Fruit fly (Drosophila melanogaster) whole organism, embryonic: ENCODE data around the gene CG13252.

ENCODE experiments used
- C15 ChIP-seq: fragments of 200-800 bp; sonication (Bioruptor generic); IDR thresholded peaks from 3 replicates; pipeline ENCODE4 v1.3.6; 2022; ENCODE audit warnings: missing biosample characterization, missing genetic modification characterization
- CG11504 ChIP-seq: fragments of 200-800 bp; sonication (Bioruptor generic); optimal IDR thresholded peaks from 3 replicates; lab custom pipeline; 2019; ENCODE audit warnings: missing biosample characterization, mild to moderate bottlenecking, missing genetic modification characterization, moderate library complexity
- CG12071 ChIP-seq: fragments of 200-800 bp; sonication (Bioruptor generic); optimal IDR thresholded peaks from 3 replicates; lab custom pipeline; 2018; ENCODE audit warnings: missing biosample characterization, mild to moderate bottlenecking, missing genetic modification characterization
- CG12219 ChIP-seq: fragments of 200-800 bp; sonication (Bioruptor generic); optimal IDR thresholded peaks from 3 replicates; lab custom pipeline; 2018; ENCODE audit warnings: missing biosample characterization, mild to moderate bottlenecking, missing genetic modification characterization
- CG14441 ChIP-seq: fragments of 200-800 bp; sonication (Bioruptor generic); IDR thresholded peaks from 2 replicates; pipeline ENCODE4 v1.3.6; 2022; ENCODE audit warnings: missing biosample characterization, missing genetic modification characterization
- CG17912 ChIP-seq: fragments of 200-800 bp; sonication (Bioruptor generic); optimal IDR thresholded peaks from 2 replicates; lab custom pipeline; 2018; ENCODE audit warnings: missing biosample characterization, mild to moderate bottlenecking, missing genetic modification characterization
- CG18599 ChIP-seq: fragments of 200-800 bp; sonication (Bioruptor generic); optimal IDR thresholded peaks from 3 replicates; lab custom pipeline; 2017; ENCODE audit warnings: missing biosample characterization, missing genetic modification characterization, mild to moderate bottlenecking, moderate library complexity, missing genetic modification reagents
- CG3407 ChIP-seq: fragments of 200-800 bp; sonication (Bioruptor generic); optimal IDR thresholded peaks from 2 replicates; lab custom pipeline; 2018; ENCODE audit warnings: missing biosample characterization, mild to moderate bottlenecking, missing genetic modification characterization
- CG4282 ChIP-seq: fragments of 200-800 bp; sonication (Bioruptor generic); optimal IDR thresholded peaks from 2 replicates; lab custom pipeline; 2016; ENCODE audit warnings: missing biosample characterization, missing genetic modification characterization
- CG4730 ChIP-seq: fragments of 200-800 bp; sonication (Bioruptor generic); IDR thresholded peaks from 2 replicates; pipeline ENCODE4 v1.3.6; 2022; ENCODE audit warnings: missing biosample characterization, missing genetic modification characterization
- CG5180 ChIP-seq: fragments of 200-800 bp; sonication (Bioruptor generic); optimal IDR thresholded peaks from 3 replicates; lab custom pipeline; 2017; ENCODE audit warnings: missing biosample characterization, missing genetic modification characterization, mild to moderate bottlenecking, moderate library complexity, missing genetic modification reagents
- CG9215 ChIP-seq: fragments of 200-800 bp; sonication (Bioruptor generic); IDR thresholded peaks from 2 replicates; pipeline ENCODE4 v1.3.6; 2022; ENCODE audit warnings: missing biosample characterization, missing genetic modification characterization
- CG9609 ChIP-seq: fragments of 200-800 bp; sonication (Bioruptor generic); optimal IDR thresholded peaks from 3 replicates; lab custom pipeline; 2016; ENCODE audit warnings: missing biosample characterization, missing genetic modification characterization
- CG9932 ChIP-seq: fragments of 200-800 bp; sonication (Bioruptor generic); IDR thresholded peaks from 2 replicates; pipeline ENCODE4 v1.3.6; 2022; ENCODE audit warnings: missing biosample characterization, missing genetic modification characterization
- Deaf1 ChIP-seq: fragments of 200-800 bp; optimal IDR thresholded peaks from 3 replicates; lab custom pipeline; 2019; ENCODE audit warnings: missing biosample characterization, mild to moderate bottlenecking, missing genetic modification characterization, moderate library complexity
- Dll ChIP-seq: fragments of 200-800 bp; sonication (Bioruptor generic); IDR thresholded peaks from 4 replicates; pipeline ENCODE4 v1.3.6; 2022; ENCODE audit warnings: missing biosample characterization, missing genetic modification characterization; ENCODE audit not compliant: partially characterized antibody
- Dp ChIP-seq: fragments of 200-800 bp; sonication (Bioruptor generic); optimal IDR thresholded peaks from 2 replicates; lab custom pipeline; 2018; ENCODE audit warnings: missing biosample characterization, mild to moderate bottlenecking, missing genetic modification characterization, moderate library complexity
- HmgZ ChIP-seq: fragments of 200-800 bp; sonication (Bioruptor generic); optimal IDR thresholded peaks from 2 replicates; lab custom pipeline; 2018; ENCODE audit warnings: missing biosample characterization, mild to moderate bottlenecking, missing genetic modification characterization
- Hr39 ChIP-seq: fragments of >200 bp; optimal IDR thresholded peaks from 2 replicates; lab custom pipeline; 2017
- Hsf ChIP-seq: fragments of 200-800 bp; sonication (Bioruptor generic); optimal IDR thresholded peaks from 3 replicates; lab custom pipeline; 2016; ENCODE audit warnings: missing biosample characterization, missing genetic modification characterization
- Nf-YC ChIP-seq: fragments of 200-800 bp; optimal IDR thresholded peaks from 3 replicates; lab custom pipeline; 2019; ENCODE audit warnings: missing biosample characterization, mild to moderate bottlenecking, missing genetic modification characterization, moderate library complexity
- Rx ChIP-seq: fragments of 200-800 bp; sonication (Bioruptor generic); IDR thresholded peaks from 2 replicates; pipeline ENCODE4 v1.3.6; 2022; ENCODE audit warnings: missing biosample characterization, missing genetic modification characterization
- Scr ChIP-seq: fragments of 200-800 bp; sonication (Bioruptor generic); IDR thresholded peaks from 2 replicates; pipeline ENCODE4 v1.3.6; 2022; ENCODE audit warnings: missing biosample characterization, missing genetic modification characterization; ENCODE audit not compliant: partially characterized antibody
- Sry-δ ChIP-seq: fragments of 200-800 bp; sonication (Bioruptor generic); optimal IDR thresholded peaks from 2 replicates; lab custom pipeline; 2016; ENCODE audit warnings: missing biosample characterization, missing genetic modification characterization
- Vsx1 ChIP-seq: fragments of 200-800 bp; sonication (Bioruptor generic); optimal IDR thresholded peaks from 2 replicates; lab custom pipeline; 2017; ENCODE audit warnings: missing biosample characterization, mild to moderate bottlenecking, missing genetic modification characterization, missing genetic modification reagents
- ac ChIP-seq: fragments of 200-800 bp; sonication (Bioruptor generic); optimal IDR thresholded peaks from 3 replicates; lab custom pipeline; 2017; ENCODE audit warnings: missing biosample characterization, mild to moderate bottlenecking, missing genetic modification characterization
- bcd ChIP-seq: fragments of 200-800 bp; sonication (Bioruptor generic); optimal IDR thresholded peaks from 2 replicates; lab custom pipeline; 2017; ENCODE audit warnings: missing biosample characterization, mild to moderate bottlenecking, missing genetic modification characterization
- cad ChIP-seq: fragments of >200 bp; optimal IDR thresholded peaks from 2 replicates; lab custom pipeline; 2017; ENCODE audit warnings: missing biosample characterization, missing genetic modification characterization
- corto ChIP-seq: fragments of 200-800 bp; sonication (Bioruptor generic); optimal IDR thresholded peaks from 2 replicates; lab custom pipeline; 2016; ENCODE audit warnings: missing biosample characterization, mild to moderate bottlenecking, missing genetic modification characterization, moderate library complexity
- crc ChIP-seq: fragments of 200-800 bp; sonication (Bioruptor generic); optimal IDR thresholded peaks from 2 replicates; lab custom pipeline; 2016; ENCODE audit warnings: missing biosample characterization, missing genetic modification characterization
- dan ChIP-seq: fragments of 200-800 bp; sonication (Bioruptor generic); IDR thresholded peaks from 2 replicates; pipeline ENCODE4 v1.3.6; 2022; ENCODE audit warnings: missing biosample characterization, missing genetic modification characterization
- esg ChIP-seq: fragments of 200-800 bp; sonication (Bioruptor generic); conservative IDR thresholded peaks from 2 replicates; pipeline ENCODE4 v1.3.6; 2022; ENCODE audit warnings: missing biosample characterization, missing genetic modification characterization
- eve ChIP-seq, 2 experiments: fragments of >200 bp; optimal IDR thresholded peaks; 2 replicates each; lab custom pipeline; 2017; ENCODE audit warnings: missing biosample characterization in 2 of 2, missing genetic modification characterization in 2 of 2
- ewg ChIP-seq: fragments of 200-800 bp; sonication (Bioruptor generic); optimal IDR thresholded peaks from 3 replicates; lab custom pipeline; 2017; ENCODE audit warnings: mild to moderate bottlenecking, missing biosample characterization, missing genetic modification reagents, missing genetic modification characterization
- exex ChIP-seq: fragments of 200-800 bp; sonication (Bioruptor generic); optimal IDR thresholded peaks from 4 replicates; lab custom pipeline; 2018; ENCODE audit warnings: missing biosample characterization, mild to moderate bottlenecking, missing genetic modification characterization, moderate library complexity
- eyg ChIP-seq: fragments of 200-800 bp; sonication (Bioruptor generic); optimal IDR thresholded peaks from 3 replicates; lab custom pipeline; 2016; ENCODE audit warnings: missing biosample characterization, missing genetic modification characterization
- fu2 ChIP-seq: fragments of 200-800 bp; sonication (Bioruptor generic); optimal IDR thresholded peaks from 2 replicates; lab custom pipeline; 2016; ENCODE audit warnings: missing biosample characterization, missing genetic modification characterization
- gem ChIP-seq: fragments of 200-800 bp; sonication (Bioruptor generic); optimal IDR thresholded peaks from 2 replicates; lab custom pipeline; 2019; ENCODE audit warnings: missing biosample characterization, mild to moderate bottlenecking, missing genetic modification characterization, moderate library complexity
- gt ChIP-seq: fragments of 200-800 bp; sonication (Bioruptor generic); IDR thresholded peaks from 2 replicates; pipeline ENCODE4 v1.3.6; 2022; ENCODE audit warnings: missing biosample characterization, missing genetic modification characterization
- jumu ChIP-seq: fragments of 200-800 bp; sonication (Bioruptor generic); optimal IDR thresholded peaks from 3 replicates; lab custom pipeline; 2016; ENCODE audit warnings: missing biosample characterization, missing genetic modification characterization
- lbe ChIP-seq: fragments of 200-800 bp; sonication (Bioruptor generic); optimal IDR thresholded peaks from 2 replicates; lab custom pipeline; 2016; ENCODE audit warnings: missing biosample characterization, mild to moderate bottlenecking, missing genetic modification characterization
- lola ChIP-seq, 3 experiments: fragments of >200 bp in 2 of 3; fragments of 200-800 bp in 1 of 3; sonication (Bioruptor generic) in 1 of 3; optimal IDR thresholded peaks; 2 replicates each; lab custom pipeline; 2017 to 2019; ENCODE audit warnings: missing biosample characterization in 3 of 3, missing genetic modification characterization in 3 of 3, mild to moderate bottlenecking in 1 of 3, moderate library complexity in 1 of 3
- pho ChIP-seq: fragments of 200-800 bp; sonication (Bioruptor generic); optimal IDR thresholded peaks from 2 replicates; lab custom pipeline; 2016; ENCODE audit warnings: missing biosample characterization, missing genetic modification characterization
- ro ChIP-seq: fragments of 200-800 bp; sonication (Bioruptor generic); IDR thresholded peaks from 2 replicates; pipeline ENCODE4 v1.3.6; 2022; ENCODE audit warnings: missing biosample characterization, missing genetic modification characterization
- schlank ChIP-seq: fragments of 200-800 bp; sonication (Bioruptor generic); optimal IDR thresholded peaks from 2 replicates; lab custom pipeline; 2018; ENCODE audit warnings: missing biosample characterization, mild to moderate bottlenecking, missing genetic modification characterization
- sd ChIP-seq: fragments of 200-800 bp; sonication (Bioruptor generic); optimal IDR thresholded peaks from 3 replicates; lab custom pipeline; 2018; ENCODE audit warnings: missing biosample characterization, mild to moderate bottlenecking, missing genetic modification characterization, moderate library complexity
- stwl ChIP-seq: fragments of 200-800 bp; sonication (Bioruptor generic); optimal IDR thresholded peaks from 3 replicates; lab custom pipeline; 2018; ENCODE audit warnings: missing biosample characterization, mild to moderate bottlenecking, missing genetic modification characterization, moderate library complexity
- tin ChIP-seq: fragments of 200-800 bp; sonication (Bioruptor generic); optimal IDR thresholded peaks from 3 replicates; lab custom pipeline; 2016; ENCODE audit warnings: missing biosample characterization, missing genetic modification characterization
- ttk ChIP-seq: fragments of 200-800 bp; sonication (Bioruptor generic); IDR thresholded peaks from 2 replicates; pipeline ENCODE4 v2.1.2; 2022; ENCODE audit warnings: missing biosample characterization, missing genetic modification characterization
- yki ChIP-seq: fragments of >200 bp; optimal IDR thresholded peaks from 3 replicates; lab custom pipeline; 2018
- zfh1 ChIP-seq: fragments of 200-800 bp; sonication (Bioruptor generic); IDR thresholded peaks from 3 replicates; pipeline ENCODE4 v1.3.6; 2022; ENCODE audit warnings: missing biosample characterization, missing genetic modification characterization

Gene CG13252

DNA sequence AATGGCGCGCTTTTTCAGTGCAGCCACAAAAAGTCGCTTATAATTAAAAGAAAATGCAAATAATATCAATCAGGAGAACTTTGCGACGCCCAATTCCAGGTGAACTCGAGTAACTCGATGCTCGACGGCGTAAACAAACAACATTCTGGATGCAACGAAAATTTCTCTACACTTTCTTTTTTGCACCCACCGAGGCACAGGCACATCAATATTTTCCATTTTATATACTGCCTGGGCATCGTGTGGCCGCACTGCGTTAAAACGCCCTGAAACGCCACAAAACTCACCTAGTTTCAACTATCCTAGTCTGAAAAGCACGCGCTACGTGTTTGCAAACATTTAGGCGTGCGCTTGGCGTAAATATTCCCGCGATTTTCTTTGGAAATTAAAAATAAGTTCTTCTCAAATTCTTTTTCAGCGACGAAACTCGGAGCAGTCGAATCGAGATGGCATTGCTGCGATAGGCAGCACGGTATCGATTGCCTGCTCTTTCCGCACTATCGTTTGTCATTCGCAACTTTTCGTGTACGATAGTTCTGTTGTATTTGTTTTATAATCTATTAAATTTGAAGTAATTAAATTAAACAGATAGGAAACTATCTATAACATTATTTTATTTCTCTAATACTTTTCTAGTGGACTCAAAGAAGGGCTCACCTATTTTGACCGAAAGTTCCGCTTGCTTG, 55.5 kb downstream of the CG13252 start, which contains the start of gene Pcif1 (continued):
- no peak for TF ChIP-seq CG9609 (GFP tag; lab: Kevin White, UChicago)
- TF ChIP-seq Dll (GFP tag; lab: Robert Waterston, UW) = peak; percentile 98
- no peak for TF ChIP-seq CG9215 (GFP tag; lab: Robert Waterston, UW)
- no peak for TF ChIP-seq ro (GFP tag; lab: Robert Waterston, UW)
- no peak for TF ChIP-seq bcd
- TF ChIP-seq C15 (GFP tag; lab: Robert Waterston, UW) = no peak
- TF ChIP-seq CG12071 (GFP tag; lab: Kevin White, UChicago) = no peak
- no peak for TF ChIP-seq Hr39
- no peak for TF ChIP-seq ttk (GFP tag; lab: Robert Waterston, UW)
- no peak for TF ChIP-seq CG4730 (GFP tag; lab: Robert Waterston, UW)
- TF ChIP-seq exex = no peak
- TF ChIP-seq CG12219 = peak; percentile 5
- no peak for TF ChIP-seq CG11504 (tag; lab: Kevin White, UChicago)
- peak; percentile 99 for TF ChIP-seq Scr (GFP tag; lab: Robert Waterston, UW)
- no peak for TF ChIP-seq Deaf1 (tag; lab: Kevin White, UChicago)
- no peak for TF ChIP-seq CG5180
- TF ChIP-seq Dp (GFP tag; lab: Kevin White, UChicago) = peak; percentile 66
- no peak for TF ChIP-seq gem (tag; lab: Kevin White, UChicago)
- peak; percentile 80 for TF ChIP-seq CG9932 (GFP tag; lab: Robert Waterston, UW)
- TF ChIP-seq CG14441 = peak; percentile 28; the same call in 1 of the 2 replicates
- TF ChIP-seq yki (lab: Kevin White, UChicago) = no peak
- TF ChIP-seq cad (GFP tag; lab: Kevin White, UChicago) = no peak
- TF ChIP-seq HmgZ (tag; lab: Kevin White, UChicago) = peak; percentile 47
- no peak for TF ChIP-seq CG18599
- TF ChIP-seq CG17912 = no peak
- no peak for TF ChIP-seq gt
- peak; percentile 53; the same call in 2 of the 3 replicates for TF ChIP-seq zfh1
- TF ChIP-seq tin (GFP tag; lab: Kevin White, UChicago) = no peak
- TF ChIP-seq ac (GFP tag; lab: Kevin White, UChicago) = no peak
- TF ChIP-seq jumu = no peak
- no peak for TF ChIP-seq fu2
- TF ChIP-seq corto (GFP tag; lab: Kevin White, UChicago) = peak; percentile 73
- TF ChIP-seq lbe (GFP tag; lab: Kevin White, UChicago) = peak; percentile 69
- TF ChIP-seq CG4282 (GFP tag; lab: Kevin White, UChicago) = no peak
- TF ChIP-seq Rx (GFP tag; lab: Robert Waterston, UW) = no peak
- no peak for TF ChIP-seq lola (GFP tag; optimal IDR thresholded peaks at IDR 0.05; lab: Kevin White, UChicago)
- TF ChIP-seq dan = no peak
- no peak for TF ChIP-seq pho
- TF ChIP-seq ewg (GFP tag; lab: Kevin White, UChicago) = no peak
- no peak for TF ChIP-seq eyg (GFP tag; lab: Kevin White, UChicago)
- no peak for TF ChIP-seq Vsx1
- no peak for TF ChIP-seq sd (tag; lab: Kevin White, UChicago)
- TF ChIP-seq crc (GFP tag; lab: Kevin White, UChicago) = no peak
- TF ChIP-seq eve (GFP tag; optimal IDR thresholded peaks at IDR 0.05; lab: Kevin White, UChicago) = no peak
- peak; percentile 95 for TF ChIP-seq Sry-δ (GFP tag; lab: Kevin White, UChicago)
- TF ChIP-seq CG3407 (GFP tag; lab: Kevin White, UChicago) = no peak
- TF ChIP-seq Nf-YC (tag; lab: Kevin White, UChicago) = peak; percentile 3
- TF ChIP-seq schlank (tag; lab: Kevin White, UChicago) = peak; percentile 1
- TF ChIP-seq esg (GFP tag; lab: Robert Waterston, UW) = no peak
- TF ChIP-seq Hsf (GFP tag; lab: Kevin White, UChicago) = no peak
- peak; percentile 62 for TF ChIP-seq stwl (tag; lab: Kevin White, UChicago)
